Fruit fly (Drosophila melanogaster) whole organism, prepupa: ENCODE results near the gene beta4GalT7.

ENCODE experiments used
- Blimp-1 ChIP-seq: fragments of 200-800 bp; sonication (Bioruptor generic); optimal IDR thresholded peaks from 3 replicates; lab custom pipeline; 2017; ENCODE audit warnings: missing biosample characterization, missing genetic modification characterization, mild to moderate bottlenecking, moderate library complexity, missing genetic modification reagents
- CG10631 ChIP-seq: fragments of 200-800 bp; sonication (Bioruptor generic); optimal IDR thresholded peaks from 2 replicates; lab custom pipeline; 2016; ENCODE audit warnings: missing biosample characterization, missing genetic modification characterization
- CG10669 ChIP-seq: fragments of 200-800 bp; sonication (Bioruptor generic); optimal IDR thresholded peaks from 3 replicates; lab custom pipeline; 2018; ENCODE audit warnings: missing biosample characterization, mild to moderate bottlenecking, missing genetic modification characterization, moderate library complexity
- CG11294 ChIP-seq: fragments of 200-800 bp; sonication (Bioruptor generic); IDR thresholded peaks from 2 replicates; pipeline ENCODE4 v1.3.6; 2022; ENCODE audit warnings: missing biosample characterization, missing genetic modification characterization
- CG11762 ChIP-seq: fragments of 200-800 bp; sonication (Bioruptor generic); optimal IDR thresholded peaks from 3 replicates; lab custom pipeline; 2016; ENCODE audit warnings: missing biosample characterization, missing genetic modification characterization; ENCODE audit not compliant: insufficient read depth
- CG11902 ChIP-seq: fragments of 200-800 bp; sonication (Bioruptor generic); optimal IDR thresholded peaks from 3 replicates; lab custom pipeline; 2016; ENCODE audit warnings: missing biosample characterization, missing genetic modification characterization
- CG15336 ChIP-seq: fragments of 200-800 bp; sonication (Bioruptor generic); IDR thresholded peaks from 2 replicates; pipeline ENCODE4 v1.3.6; 2022; ENCODE audit warnings: missing biosample characterization, missing genetic modification characterization
- CG16779 ChIP-seq: fragments of 200-800 bp; sonication (Bioruptor generic); optimal IDR thresholded peaks from 3 replicates; lab custom pipeline; 2017; ENCODE audit warnings: missing biosample characterization, mild to moderate bottlenecking, missing genetic modification characterization
- CG3032 ChIP-seq: fragments of 200-800 bp; optimal IDR thresholded peaks from 2 replicates; lab custom pipeline; 2019; ENCODE audit warnings: missing biosample characterization, mild to moderate bottlenecking, missing genetic modification characterization, moderate library complexity
- CG31627 ChIP-seq: fragments of 200-800 bp; sonication (Bioruptor generic); optimal IDR thresholded peaks from 3 replicates; lab custom pipeline; 2016; ENCODE audit warnings: missing biosample characterization, missing genetic modification characterization
- CG32006 ChIP-seq: fragments of 200-800 bp; sonication (Bioruptor generic); optimal IDR thresholded peaks from 3 replicates; lab custom pipeline; 2017; ENCODE audit warnings: missing biosample characterization, mild to moderate bottlenecking, missing genetic modification characterization
- CG34406 ChIP-seq: fragments of 200-800 bp; sonication (Bioruptor generic); optimal IDR thresholded peaks from 3 replicates; lab custom pipeline; 2016; ENCODE audit warnings: missing biosample characterization, missing genetic modification characterization
- CG3919 ChIP-seq: fragments of 200-800 bp; sonication (Bioruptor generic); optimal IDR thresholded peaks from 3 replicates; lab custom pipeline; 2016; ENCODE audit warnings: missing biosample characterization, missing genetic modification characterization
- CG4318 ChIP-seq: fragments of 200-800 bp; sonication (Bioruptor generic); optimal IDR thresholded peaks from 3 replicates; lab custom pipeline; 2017; ENCODE audit warnings: missing biosample characterization, mild to moderate bottlenecking, missing genetic modification characterization
- CG6163 ChIP-seq: fragments of 200-800 bp; sonication (Bioruptor generic); IDR thresholded peaks from 3 replicates; pipeline ENCODE4 v1.3.6; 2022; ENCODE audit warnings: missing biosample characterization, missing genetic modification characterization
- CG6792 ChIP-seq: fragments of 200-800 bp; sonication (Bioruptor generic); optimal IDR thresholded peaks from 3 replicates; lab custom pipeline; 2016; ENCODE audit warnings: missing biosample characterization, missing genetic modification characterization
- CG7368 ChIP-seq: fragments of 200-800 bp; sonication (Bioruptor generic); optimal IDR thresholded peaks from 3 replicates; lab custom pipeline; 2016; ENCODE audit warnings: missing biosample characterization, missing genetic modification characterization
- CG8119 ChIP-seq: fragments of 200-800 bp; sonication (Bioruptor generic); IDR thresholded peaks from 3 replicates; pipeline ENCODE4 v1.3.6; 2022; ENCODE audit warnings: missing biosample characterization, missing genetic modification characterization
- CG8319 ChIP-seq: fragments of 200-800 bp; sonication (Bioruptor generic); optimal IDR thresholded peaks from 3 replicates; lab custom pipeline; 2016; ENCODE audit warnings: missing biosample characterization, missing genetic modification characterization
- CG9139 ChIP-seq: fragments of 200-800 bp; sonication (Bioruptor generic); optimal IDR thresholded peaks from 3 replicates; lab custom pipeline; 2017; ENCODE audit warnings: missing biosample characterization, mild to moderate bottlenecking, missing genetic modification characterization
- Eip75B ChIP-seq: fragments of 200-800 bp; sonication (Bioruptor generic); optimal IDR thresholded peaks from 3 replicates; lab custom pipeline; 2016; ENCODE audit warnings: missing biosample characterization, missing genetic modification characterization
- Eip78C ChIP-seq: fragments of 200-800 bp; sonication (Bioruptor generic); peaks from one replicate; lab custom pipeline; 2016; ENCODE audit warnings: missing biosample characterization, missing genetic modification characterization
- Eip93F ChIP-seq: fragments of 200-800 bp; sonication (Bioruptor generic); optimal IDR thresholded peaks from 2 replicates; lab custom pipeline; 2016; ENCODE audit warnings: missing biosample characterization, mild to moderate bottlenecking, missing genetic modification characterization
- Ets21C ChIP-seq: fragments of 200-800 bp; sonication (Bioruptor generic); optimal IDR thresholded peaks from 3 replicates; lab custom pipeline; 2016; ENCODE audit warnings: missing biosample characterization, missing genetic modification characterization
- Ets96B ChIP-seq: fragments of 200-800 bp; optimal IDR thresholded peaks from 2 replicates; lab custom pipeline; 2019; ENCODE audit warnings: missing biosample characterization, mild to moderate bottlenecking, missing genetic modification characterization, moderate library complexity
- Gug ChIP-seq: fragments of 200-800 bp; sonication (Bioruptor generic); IDR thresholded peaks from 2 replicates; pipeline ENCODE4 v1.3.6; 2022; ENCODE audit warnings: missing biosample characterization, missing genetic modification characterization
- Hr38 ChIP-seq: sonication (Bioruptor generic); optimal IDR thresholded peaks from 2 replicates; lab custom pipeline; 2016; ENCODE audit warnings: missing biosample characterization, missing genetic modification characterization
- Hr39 ChIP-seq: fragments of 200-800 bp; sonication (Bioruptor generic); optimal IDR thresholded peaks from 2 replicates; lab custom pipeline; 2016; ENCODE audit warnings: missing biosample characterization, missing genetic modification characterization
- Hr4 ChIP-seq: fragments of 200-800 bp; sonication (Bioruptor generic); optimal IDR thresholded peaks from 3 replicates; lab custom pipeline; 2016; ENCODE audit warnings: missing biosample characterization, missing genetic modification characterization
- Lpt ChIP-seq: fragments of 200-800 bp; sonication (Bioruptor generic); optimal IDR thresholded peaks from 3 replicates; lab custom pipeline; 2016; ENCODE audit warnings: missing biosample characterization, missing genetic modification characterization
- Met ChIP-seq: fragments of 200-800 bp; sonication (Bioruptor generic); optimal IDR thresholded peaks from 3 replicates; lab custom pipeline; 2016; ENCODE audit warnings: missing biosample characterization, missing genetic modification characterization
- Smox ChIP-seq: fragments of 200-800 bp; sonication (Bioruptor generic); optimal IDR thresholded peaks from 3 replicates; lab custom pipeline; 2016; ENCODE audit warnings: missing biosample characterization, missing genetic modification characterization
- Sox102F ChIP-seq: fragments of 200-800 bp; sonication (Bioruptor generic); optimal IDR thresholded peaks from 2 replicates; lab custom pipeline; 2016; ENCODE audit warnings: missing biosample characterization, mild to moderate bottlenecking, missing genetic modification characterization
- Sox14 ChIP-seq: fragments of 200-800 bp; sonication (Bioruptor generic); optimal IDR thresholded peaks from 3 replicates; lab custom pipeline; 2016; ENCODE audit warnings: missing biosample characterization, missing genetic modification characterization
- Sox15 ChIP-seq: fragments of 200-800 bp; sonication (Bioruptor generic); optimal IDR thresholded peaks from 3 replicates; lab custom pipeline; 2016; ENCODE audit warnings: missing biosample characterization, missing genetic modification characterization
- acj6 ChIP-seq: fragments of 200-800 bp; sonication (Bioruptor generic); optimal IDR thresholded peaks from 3 replicates; lab custom pipeline; 2016; ENCODE audit warnings: missing biosample characterization, missing genetic modification characterization
- cyc ChIP-seq: fragments of 200-800 bp; sonication (Bioruptor generic); optimal IDR thresholded peaks from 3 replicates; lab custom pipeline; 2016; ENCODE audit warnings: missing biosample characterization, missing genetic modification characterization
- dac ChIP-seq: fragments of 200-800 bp; sonication (Bioruptor generic); optimal IDR thresholded peaks from 2 replicates; lab custom pipeline; 2017; ENCODE audit warnings: missing biosample characterization, mild to moderate bottlenecking, missing genetic modification characterization
- dsx ChIP-seq: fragments of 200-800 bp; optimal IDR thresholded peaks from 3 replicates; lab custom pipeline; 2019; ENCODE audit warnings: missing biosample characterization, mild to moderate bottlenecking, missing genetic modification characterization, moderate library complexity; ENCODE audit not compliant: poor library complexity, severe bottlenecking
- eg ChIP-seq: fragments of 200-800 bp; sonication (Bioruptor generic); IDR thresholded peaks from 3 replicates; pipeline ENCODE4 v1.3.6; 2022; ENCODE audit warnings: missing biosample characterization, missing genetic modification characterization
- esn ChIP-seq: fragments of 200-800 bp; sonication (Bioruptor generic); optimal IDR thresholded peaks from 2 replicates; lab custom pipeline; 2016; ENCODE audit warnings: missing biosample characterization, mild to moderate bottlenecking, missing genetic modification characterization, moderate library complexity
- fd59A ChIP-seq: fragments of 200-800 bp; sonication (Bioruptor generic); optimal IDR thresholded peaks from 2 replicates; lab custom pipeline; 2017; ENCODE audit warnings: missing biosample characterization, mild to moderate bottlenecking, missing genetic modification characterization, missing genetic modification reagents
- fd85E ChIP-seq: fragments of 200-800 bp; sonication (Bioruptor generic); optimal IDR thresholded peaks from 3 replicates; lab custom pipeline; 2016; ENCODE audit warnings: missing biosample characterization, missing genetic modification characterization
- fkh ChIP-seq: fragments of 200-800 bp; sonication (Bioruptor generic); optimal IDR thresholded peaks from 3 replicates; lab custom pipeline; 2017; ENCODE audit warnings: missing biosample characterization, mild to moderate bottlenecking, missing genetic modification characterization, moderate library complexity
- lz ChIP-seq: fragments of 200-800 bp; sonication (Bioruptor generic); optimal IDR thresholded peaks from 3 replicates; lab custom pipeline; 2016; ENCODE audit warnings: missing biosample characterization, missing genetic modification characterization
- net ChIP-seq: fragments of 200-800 bp; sonication (Bioruptor generic); optimal IDR thresholded peaks from 3 replicates; lab custom pipeline; 2016; ENCODE audit warnings: missing biosample characterization, missing genetic modification characterization
- salr ChIP-seq, 2 experiments: fragments of 200-800 bp; sonication (Bioruptor generic); optimal IDR thresholded peaks; 3 replicates each; lab custom pipeline; 2016 to 2018; ENCODE audit warnings: missing biosample characterization in 2 of 2, missing genetic modification characterization in 2 of 2, mild to moderate bottlenecking in 1 of 2
- ss ChIP-seq, 2 experiments: fragments of 200-800 bp; sonication (Bioruptor generic); optimal IDR thresholded peaks; 2 replicates in 1 of 2; 3 replicates in 1 of 2; lab custom pipeline; 2017 to 2018; ENCODE audit warnings: mild to moderate bottlenecking in 2 of 2, missing biosample characterization in 2 of 2, missing genetic modification characterization in 2 of 2, moderate library complexity in 1 of 2
- svp ChIP-seq: fragments of 200-800 bp; sonication (Bioruptor generic); peaks from one replicate; lab custom pipeline; 2016; ENCODE audit warnings: missing biosample characterization, missing genetic modification characterization
- topi ChIP-seq: fragments of 200-800 bp; sonication (Bioruptor generic); optimal IDR thresholded peaks from 3 replicates; lab custom pipeline; 2016; ENCODE audit warnings: missing biosample characterization, missing genetic modification characterization
- vri ChIP-seq: fragments of 200-800 bp; sonication (Bioruptor generic); optimal IDR thresholded peaks from 3 replicates; lab custom pipeline; 2016; ENCODE audit warnings: missing biosample characterization, mild to moderate bottlenecking, missing genetic modification characterization

The beta4GalT7 gene

DNA sequence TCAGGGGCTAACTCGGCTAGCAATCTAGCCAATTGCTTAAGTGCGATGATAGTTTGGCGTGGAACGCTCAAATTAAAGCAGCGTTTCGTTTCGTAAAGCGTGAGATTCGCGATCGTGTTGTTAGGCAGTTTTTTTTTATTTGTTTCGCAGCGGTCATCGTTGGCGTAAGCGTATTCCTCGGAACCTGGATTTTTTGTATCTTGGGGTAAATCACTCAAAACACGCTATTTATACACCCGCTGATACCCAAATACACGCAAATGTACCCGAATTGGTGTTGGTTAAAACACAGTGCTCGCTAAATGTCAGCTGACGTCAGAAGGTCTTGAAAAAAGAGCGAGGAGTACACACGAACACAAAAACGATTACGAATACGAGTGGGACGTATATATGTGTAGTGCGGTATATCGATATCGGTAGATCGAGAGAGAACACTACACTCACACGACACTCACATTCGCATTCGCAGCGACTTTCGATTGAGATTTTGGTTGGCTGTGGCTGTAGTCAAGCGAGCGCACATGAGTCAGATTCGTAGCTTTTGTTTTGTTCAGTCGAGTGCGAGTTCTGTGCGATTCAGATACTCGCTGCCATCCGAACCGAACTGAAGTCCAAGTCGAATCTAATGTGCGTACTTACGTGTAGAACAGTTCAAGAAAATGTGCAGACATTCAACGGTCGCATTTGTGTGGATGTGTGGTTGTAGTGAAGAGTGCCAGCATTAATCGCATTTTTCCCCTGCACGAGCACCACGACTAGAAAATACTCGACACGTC lies 26.9 kb downstream of the beta4GalT7 start:
- TF ChIP-seq CG6792 (GFP tag; lab: Kevin White, UChicago) (no peak), Met (GFP tag; lab: Kevin White, UChicago) (peak; percentile 31), fd85E (GFP tag; lab: Kevin White, UChicago) (peak; percentile 79), ss (GFP tag; optimal IDR thresholded peaks at IDR 0.05; lab: Kevin White, UChicago) (peak; percentile 71 to 75), CG11762 (GFP tag; lab: Kevin White, UChicago) (no peak), CG8119 (GFP tag; lab: Robert Waterston, UW) (no peak), fd59A (no peak), CG3919 (GFP tag; lab: Kevin White, UChicago) (peak; percentile 31), CG6163 (no peak), acj6 (GFP tag; lab: Kevin White, UChicago) (no peak), esn (GFP tag; lab: Kevin White, UChicago) (peak; percentile 42), CG3032 (tag; lab: Kevin White, UChicago) (no peak), Ets21C (GFP tag; lab: Kevin White, UChicago) (no peak), CG16779 (no peak), Hr4 (no peak), Hr38 (GFP tag; lab: Kevin White, UChicago) (no peak), salr (GFP tag; optimal IDR thresholded peaks at IDR 0.05; lab: Kevin White, UChicago) (no peak), cyc (no peak), CG11294 (GFP tag; lab: Robert Waterston, UW) (no peak), Eip75B (GFP tag; lab: Kevin White, UChicago) (peak; percentile 16), dac (GFP tag; lab: Kevin White, UChicago) (no peak), CG34406 (GFP tag; lab: Kevin White, UChicago) (no peak), topi (GFP tag; lab: Kevin White, UChicago) (no peak), CG15336 (no peak), CG4318 (no peak), Sox14 (peak; percentile 47), CG10669 (GFP tag; lab: Kevin White, UChicago) (no peak), net (GFP tag; lab: Kevin White, UChicago) (no peak), CG8319 (GFP tag; lab: Kevin White, UChicago) (no peak), CG9139 (GFP tag; lab: Kevin White, UChicago) (no peak), CG10631 (GFP tag; lab: Kevin White, UChicago) (no peak), Blimp-1 (GFP tag; lab: Kevin White, UChicago) (peak; percentile 54), Eip93F (GFP tag; lab: Kevin White, UChicago) (peak; percentile 80), Sox102F (GFP tag; lab: Kevin White, UChicago) (peak; percentile 37), Ets96B (tag; lab: Kevin White, UChicago) (peak; percentile 14), Eip78C (GFP tag; lab: Kevin White, UChicago) (peak; percentile 89), vri (GFP tag; lab: Kevin White, UChicago) (peak; percentile 77), CG32006 (no peak), lz (GFP tag; lab: Kevin White, UChicago) (no peak), svp (no peak), Lpt (GFP tag; lab: Kevin White, UChicago) (peak; percentile 69), CG31627 (GFP tag; lab: Kevin White, UChicago) (no peak), dsx (GFP tag; lab: Kevin White, UChicago) (peak; percentile 8), Sox15 (GFP tag; lab: Kevin White, UChicago) (no peak), CG11902 (GFP tag; lab: Kevin White, UChicago) (no peak), Gug (GFP tag; lab: Robert Waterston, UW) (no peak), fkh (GFP tag; lab: Kevin White, UChicago) (peak; percentile 35), eg (GFP tag; lab: Robert Waterston, UW) (no peak), Hr39 (no peak), CG7368 (GFP tag; lab: Kevin White, UChicago) (peak; percentile 5), Smox (GFP tag; lab: Kevin White, UChicago) (no peak)
